Worm (Caenorhabditis elegans): Measurements from ENCODE around the gene mrpl-2.

ce11 chrIV:728095-728494 is 44.9 kb upstream of the mrpl-2 start, which contains the start of gene Y55F3C.9:
- TF ChIP-seq med-1 (GFP tag; optimal IDR thresholded peaks at IDR 0.05; ENCODE audit: insufficient read depth), result no peak
- no peak for TF ChIP-seq cog-1 (tag; optimal IDR thresholded peaks at IDR 0.05)
- TF ChIP-seq ztf-23 (GFP tag; IDR thresholded peaks at IDR 0.05), result no peak
- TF ChIP-seq ref-1 (GFP tag; conservative IDR thresholded peaks at IDR 0.05), result no peak
